Fruit fly (Drosophila melanogaster): ENCODE measurements around the gene CG13473.
A peak's percentile ranks its signal among the peaks of the same experiment; 100 is the strongest.

Gene CG13473

dm6 chr3L:14755951-14756723 is 27.6 kb downstream of the CG13473 start (continued):
- TF ChIP-seq CG4820 (GFP tag; optimal IDR thresholded peaks at IDR 0.05) = peak; percentile 83
- TF ChIP-seq sc (optimal IDR thresholded peaks at IDR 0.05) = no peak
- peak; percentile 43 for TF ChIP-seq sc (GFP tag; optimal IDR thresholded peaks at IDR 0.05)
- TF ChIP-seq CG3838 (GFP tag; optimal IDR thresholded peaks at IDR 0.05) = peak; percentile 25
- TF ChIP-seq CG8944 (GFP tag; optimal IDR thresholded peaks at IDR 0.05) = peak; percentile 73
- TF ChIP-seq tll (GFP tag; optimal IDR thresholded peaks at IDR 0.05) = no peak
- TF ChIP-seq zf30C (GFP tag; optimal IDR thresholded peaks at IDR 0.05) = no peak
- TF ChIP-seq CG17829 (tag; optimal IDR thresholded peaks at IDR 0.05) = peak; percentile 81
- TF ChIP-seq CG11504 (tag; optimal IDR thresholded peaks at IDR 0.05) = peak; percentile 94
- TF ChIP-seq Xbp1 (GFP tag; optimal IDR thresholded peaks at IDR 0.05) = peak; percentile 83
- TF ChIP-seq kay (GFP tag; optimal IDR thresholded peaks at IDR 0.05) = peak; percentile 66
- peak; percentile 65 for TF ChIP-seq CG13624 (GFP tag; optimal IDR thresholded peaks at IDR 0.05)
- peak; percentile 31 for TF ChIP-seq Dad (GFP tag; optimal IDR thresholded peaks at IDR 0.05)
- TF ChIP-seq CG10274 (GFP tag; optimal IDR thresholded peaks at IDR 0.05) = peak; percentile 75
- no peak; the same call in 1 of the 2 replicates for TF ChIP-seq ara (GFP tag; IDR thresholded peaks at IDR 0.05)
- no peak; the same call in 1 of the 2 replicates for TF ChIP-seq peb (GFP tag; IDR thresholded peaks at IDR 0.05)
- TF ChIP-seq dm (GFP tag; optimal IDR thresholded peaks at IDR 0.05) = peak; percentile 19
- TF ChIP-seq en (GFP tag; optimal IDR thresholded peaks at IDR 0.05) = no peak
- peak; percentile 67 for TF ChIP-seq pum (GFP tag; optimal IDR thresholded peaks at IDR 0.05)
- TF ChIP-seq grn (GFP tag; optimal IDR thresholded peaks at IDR 0.05) = peak; percentile 87
- TF ChIP-seq CG10209 (GFP tag; optimal IDR thresholded peaks at IDR 0.05) = peak; percentile 93
- peak; percentile 89 for TF ChIP-seq Ssrp (tag; optimal IDR thresholded peaks at IDR 0.05)
- no peak; the same call in 1 of the 2 replicates for TF ChIP-seq amos (GFP tag; IDR thresholded peaks at IDR 0.05; ENCODE audit: partially characterized antibody)
- peak; percentile 79 for TF ChIP-seq al (GFP tag; IDR thresholded peaks at IDR 0.05)
- no peak; the same call in 1 of the 2 replicates for TF ChIP-seq Dip2 (GFP tag; IDR thresholded peaks at IDR 0.05)
- TF ChIP-seq YL-1 (GFP tag; optimal IDR thresholded peaks at IDR 0.05) = peak; percentile 0
- TF ChIP-seq gcm2 (GFP tag; optimal IDR thresholded peaks at IDR 0.05) = peak; percentile 23
- peak; percentile 92 for TF ChIP-seq CG18619 (GFP tag; optimal IDR thresholded peaks at IDR 0.05)
- peak; percentile 87 for TF ChIP-seq Adf1 (GFP tag; IDR thresholded peaks at IDR 0.05)
- TF ChIP-seq HLHmδ (GFP tag; optimal IDR thresholded peaks at IDR 0.05) = peak; percentile 25
- peak; percentile 37 for TF ChIP-seq CG15073 (GFP tag; optimal IDR thresholded peaks at IDR 0.05)
- TF ChIP-seq CG3847 (GFP tag; IDR thresholded peaks at IDR 0.05) = peak; percentile 82
- TF ChIP-seq GATAe (GFP tag; conservative IDR thresholded peaks at IDR 0.05) = no peak
- TF ChIP-seq CG8281 (tag; optimal IDR thresholded peaks at IDR 0.05) = peak; percentile 76
- TF ChIP-seq HmgD (GFP tag; optimal IDR thresholded peaks at IDR 0.05) = no peak
- TF ChIP-seq Bdp1 (GFP tag; optimal IDR thresholded peaks at IDR 0.05) = peak; percentile 63
- TF ChIP-seq CG31224 (GFP tag; IDR thresholded peaks at IDR 0.05) = peak; percentile 70
- peak; percentile 84 for TF ChIP-seq nau (GFP tag; optimal IDR thresholded peaks at IDR 0.05)
- 0 out of 3 replicates have a peak, but pooled peaks have one; percentile 25 for TF ChIP-seq HLH4C (GFP tag; IDR thresholded peaks at IDR 0.05; ENCODE audit: partially characterized antibody)
- TF ChIP-seq ci (GFP tag; IDR thresholded peaks at IDR 0.05) = peak; percentile 72; the same call in 1 of the 3 replicates
- no peak for TF ChIP-seq CG8290 (GFP tag; optimal IDR thresholded peaks at IDR 0.05)
- TF ChIP-seq CG8290 (tag; optimal IDR thresholded peaks at IDR 0.05) = peak; percentile 9 to 62
- peak; percentile 59 for TF ChIP-seq Nf-YB (GFP tag; optimal IDR thresholded peaks at IDR 0.05)
- TF ChIP-seq ap (GFP tag; IDR thresholded peaks at IDR 0.05) = peak; percentile 42
- TF ChIP-seq pan (optimal IDR thresholded peaks at IDR 0.05) = no peak
- TF ChIP-seq pan (GFP tag; optimal IDR thresholded peaks at IDR 0.05 in 1 of 2, IDR thresholded peaks at IDR 0.05 in 1 of 2) = peak in 1 of 2 experiments; percentile 89
- peak; percentile 72; the same call in 1 of the 3 replicates for TF ChIP-seq so (GFP tag; IDR thresholded peaks at IDR 0.05)
- TF ChIP-seq nmo (GFP tag; optimal IDR thresholded peaks at IDR 0.05) = peak; percentile 93
- peak; percentile 70 for TF ChIP-seq vvl (GFP tag; IDR thresholded peaks at IDR 0.05)
- peak; percentile 90 for TF ChIP-seq Ptx1 (GFP tag; IDR thresholded peaks at IDR 0.05)
